Worm (Caenorhabditis elegans) whole organism, early embryonic: ENCODE measurements around the gene mec-4.

Experiments
- B0310.2 ChIP-seq: sonication (generic microtip); optimal IDR thresholded peaks from 2 replicates; lab custom pipeline; 2016; ENCODE audit warnings: mild to moderate bottlenecking, missing genetic modification characterization, missing compliant biosample characterization
- F13C5.2 ChIP-seq: sonication (generic microtip); optimal IDR thresholded peaks from 2 replicates; lab custom pipeline; 2017; ENCODE audit warnings: mild to moderate bottlenecking, missing genetic modification characterization, inconsistent platforms, missing compliant biosample characterization
- aly-1 ChIP-seq: sonication (generic microtip); optimal IDR thresholded peaks from 2 replicates; lab custom pipeline; 2016; ENCODE audit warnings: missing genetic modification characterization, missing compliant biosample characterization
- ama-1 ChIP-seq: fragments of 150-350 bp; optimal IDR thresholded peaks from 2 replicates; lab custom pipeline; 2014
- ceh-13 ChIP-seq: fragments of 200-800 bp; sonication (Bioruptor generic); optimal IDR thresholded peaks from 2 replicates; lab custom pipeline; 2018; ENCODE audit warnings: mild to moderate bottlenecking, missing genetic modification characterization, missing compliant biosample characterization
- ceh-36 ChIP-seq: sonication (generic microtip); optimal IDR thresholded peaks from 2 replicates; lab custom pipeline; 2016; ENCODE audit warnings: missing genetic modification characterization, inconsistent platforms, missing compliant biosample characterization
- ets-7 ChIP-seq: sonication (generic microtip); optimal IDR thresholded peaks from 2 replicates; lab custom pipeline; 2016; ENCODE audit warnings: missing genotype, missing genetic modification characterization, missing compliant biosample characterization
- flt-1 ChIP-seq: fragments of 200-800 bp; sonication (Bioruptor generic); IDR thresholded peaks from 2 replicates; pipeline ENCODE4 v1.3.6; 2022; ENCODE audit warnings: missing genetic modification characterization, missing compliant biosample characterization
- hmbx-1 ChIP-seq: sonication (generic microtip); optimal IDR thresholded peaks from 2 replicates; lab custom pipeline; 2016; ENCODE audit warnings: mild to moderate bottlenecking, missing genetic modification characterization, missing compliant biosample characterization
- hmg-4 ChIP-seq: fragments of 200-800 bp; sonication (Bioruptor generic); optimal IDR thresholded peaks from 2 replicates; lab custom pipeline; 2018; ENCODE audit warnings: mild to moderate bottlenecking, missing genetic modification characterization, missing compliant biosample characterization
- hnd-1 ChIP-seq: sonication (generic microtip); optimal IDR thresholded peaks from 2 replicates; lab custom pipeline; 2016; ENCODE audit warnings: missing genetic modification characterization, missing compliant biosample characterization
- pes-1 ChIP-seq: fragments of 200-800 bp; sonication (Bioruptor generic); IDR thresholded peaks from 2 replicates; pipeline ENCODE4 v1.3.6; 2022; ENCODE audit warnings: missing genetic modification reagents, missing genetic modification characterization, missing compliant biosample characterization
- scrt-1 ChIP-seq: fragments of 200-800 bp; sonication (Bioruptor generic); IDR thresholded peaks from 2 replicates; pipeline ENCODE4 v1.3.6; 2022; ENCODE audit warnings: missing genetic modification characterization, missing compliant biosample characterization
- sea-1 ChIP-seq: fragments of 200-800 bp; sonication (Bioruptor generic); conservative IDR thresholded peaks from 2 replicates; pipeline ENCODE4 v1.3.6; 2022; ENCODE audit warnings: missing genetic modification characterization, missing compliant biosample characterization
- tbx-11 ChIP-seq: fragments of 200-800 bp; sonication (Bioruptor generic); IDR thresholded peaks from 2 replicates; pipeline ENCODE4 v1.3.6; 2022; ENCODE audit warnings: missing genetic modification characterization, missing compliant biosample characterization
- tbx-37 ChIP-seq: fragments of 200-800 bp; sonication (Bioruptor generic); conservative IDR thresholded peaks from 2 replicates; pipeline ENCODE4 v1.3.6; 2022; ENCODE audit warnings: missing genetic modification reagents, missing genetic modification characterization, missing compliant biosample characterization
- tra-4 ChIP-seq: sonication (generic microtip); optimal IDR thresholded peaks from 2 replicates; lab custom pipeline; 2017; ENCODE audit warnings: missing genetic modification characterization, missing compliant biosample characterization

mec-4 gene

DNA sequence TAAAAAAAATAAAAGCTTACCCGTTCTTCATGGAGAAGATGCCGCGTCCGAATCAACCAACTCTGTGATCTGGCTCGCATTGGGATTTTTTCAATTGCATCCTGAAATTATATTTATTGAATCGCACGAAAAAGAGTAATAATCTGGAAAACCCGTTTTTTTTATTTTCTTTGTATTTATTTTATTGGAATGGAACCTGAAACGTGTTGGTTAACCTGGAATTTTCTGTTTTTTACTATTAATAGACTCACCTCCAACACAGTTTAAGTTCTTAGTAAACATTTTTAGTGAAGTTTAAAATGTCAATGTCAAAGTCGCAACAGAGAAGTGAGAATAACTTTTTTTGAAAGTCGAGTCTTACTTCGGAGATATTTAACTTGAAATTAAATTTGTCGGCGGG is 11.4 kb upstream of the mec-4 start:
- TF ChIP-seq ets-7 = no peak

DNA sequence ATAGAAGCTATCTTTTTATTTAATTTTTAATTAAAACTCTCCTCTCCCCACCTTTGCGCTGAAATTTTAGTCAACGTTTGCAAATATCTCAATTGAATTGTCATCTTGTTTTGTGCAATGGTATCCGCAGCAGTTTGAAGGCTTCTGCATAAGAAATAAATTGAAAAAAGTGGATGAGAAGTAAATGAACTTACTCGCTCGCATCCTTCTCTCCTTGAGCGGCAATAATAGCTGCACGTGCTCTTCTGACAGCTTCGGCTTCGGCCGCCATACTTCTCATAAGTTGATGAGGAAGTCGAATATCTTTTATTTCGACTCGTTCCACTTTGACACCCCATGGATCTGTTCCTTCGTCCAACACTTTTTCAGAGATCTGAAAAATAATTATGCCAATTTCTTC is 9.9 kb upstream of the mec-4 start:
- TF ChIP-seq scrt-1 (GFP tag; lab: Robert Waterston, UW) (no peak), hnd-1 (tag; lab: Kevin White, UChicago) (no peak), B0310.2 (tag; lab: Kevin White, UChicago) (no peak), sea-1 (no peak), tbx-37 (no peak), tbx-11 (GFP tag; lab: Robert Waterston, UW) (no peak), ceh-13 (GFP tag; lab: Kevin White, UChicago) (no peak), tra-4 (no peak), ama-1 (lab: Kevin White, UChicago) (no peak)

- TF ChIP-seq tbx-37 (no peak), ceh-13 (GFP tag; lab: Kevin White, UChicago) (no peak), aly-1 (tag; lab: Kevin White, UChicago) (no peak), scrt-1 (GFP tag; lab: Robert Waterston, UW) (no peak), tbx-11 (GFP tag; lab: Robert Waterston, UW) (no peak), sea-1 (no peak), hmg-4 (GFP tag; lab: Kevin White, UChicago) (peak; percentile 44)
Measured at ce11 chrX:16815508-16815907, 8.6 kb upstream of the mec-4 start.

DNA sequence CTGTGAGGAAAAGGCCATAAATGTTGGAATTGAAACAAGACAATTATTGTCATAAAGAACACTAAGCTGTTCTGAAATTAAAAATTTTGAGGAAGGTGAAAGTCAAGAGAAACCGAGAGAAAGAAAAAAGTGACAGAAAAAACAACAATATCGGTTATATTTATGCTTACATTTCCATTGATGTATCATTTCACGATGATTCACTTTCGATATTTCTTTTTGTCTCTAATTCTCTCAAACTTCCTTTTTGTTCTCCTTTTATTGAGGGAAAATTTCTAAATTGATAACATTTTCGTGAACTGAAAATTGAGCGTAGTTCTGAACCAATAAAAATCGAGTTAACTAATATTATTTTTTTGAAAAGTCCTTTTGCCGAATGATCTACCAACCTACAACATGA is 8.0 kb upstream of the mec-4 start:
- TF ChIP-seq scrt-1 (GFP tag; lab: Robert Waterston, UW) = no peak
- no peak for TF ChIP-seq hmg-4 (GFP tag; lab: Kevin White, UChicago)
- no peak for TF ChIP-seq ets-7
- no peak for TF ChIP-seq B0310.2 (tag; lab: Kevin White, UChicago)
- no peak for TF ChIP-seq aly-1 (tag; lab: Kevin White, UChicago)
- no peak for TF ChIP-seq tbx-11 (GFP tag; lab: Robert Waterston, UW)
- TF ChIP-seq F13C5.2 (tag; lab: Kevin White, UChicago) = no peak
- TF ChIP-seq sea-1 = no peak
- TF ChIP-seq pes-1 = no peak
- no peak for TF ChIP-seq ama-1 (lab: Kevin White, UChicago)
- no peak for TF ChIP-seq tbx-37

ce11 chrX:16813606-16814330 is 6.9 kb upstream of the mec-4 start, which contains the start of gene cas-1:
cas-1 (minus strand) TSS chrX:16813656.
- TF ChIP-seq B0310.2 (tag; lab: Kevin White, UChicago) (no peak), hmbx-1 (tag; lab: Kevin White, UChicago) (no peak), tbx-37 (0 out of 2 replicates have a peak, but pooled peaks have one; percentile 9), ets-7 (peak; percentile 88)

DNA sequence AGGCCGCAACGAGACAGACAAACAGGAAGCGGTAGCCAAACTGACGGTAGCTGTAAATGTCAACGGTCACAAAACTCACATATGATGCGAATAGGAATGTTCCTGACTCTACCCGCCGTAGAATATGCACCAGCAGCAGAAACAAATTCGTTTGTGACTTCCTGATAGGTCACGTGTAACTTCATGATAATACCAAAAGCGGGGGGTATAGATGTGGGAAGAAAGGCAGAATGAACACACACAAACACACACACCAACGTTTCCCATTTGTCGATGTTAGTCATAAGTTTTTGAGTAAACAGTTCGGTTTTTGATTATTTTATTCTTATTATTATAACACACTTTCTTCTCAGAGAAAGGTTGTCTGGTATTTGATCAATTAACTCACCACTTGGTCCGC is 6.2 kb upstream of the mec-4 start:
- TF ChIP-seq F13C5.2 (tag; lab: Kevin White, UChicago) (no peak), ceh-13 (GFP tag; lab: Kevin White, UChicago) (no peak), B0310.2 (tag; lab: Kevin White, UChicago) (no peak), flt-1 (no peak), ceh-36 (no peak), tra-4 (no peak), scrt-1 (GFP tag; lab: Robert Waterston, UW) (no peak)

DNA sequence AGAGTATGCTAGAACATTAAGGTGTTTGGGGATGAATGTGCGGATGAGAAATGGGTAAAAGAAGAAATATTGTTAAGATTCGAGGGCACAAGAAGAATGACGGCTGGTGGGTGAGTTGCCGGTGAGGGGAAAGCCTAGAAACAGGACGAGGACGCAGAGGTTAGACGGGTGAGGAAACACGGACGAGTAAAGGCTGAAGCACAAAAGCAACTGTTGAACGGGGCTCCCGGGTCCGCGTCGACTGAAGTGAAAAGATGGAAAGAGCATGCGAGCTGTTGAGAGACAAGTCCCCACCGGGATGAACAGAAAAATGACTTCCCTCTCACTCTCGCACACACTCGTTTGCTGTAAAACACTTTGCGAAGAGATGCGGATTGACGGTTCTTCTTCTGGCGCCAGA is 5.1 kb upstream of the mec-4 start:
- TF ChIP-seq B0310.2 (tag; lab: Kevin White, UChicago) (no peak), hmg-4 (GFP tag; lab: Kevin White, UChicago) (no peak), flt-1 (no peak), ama-1 (lab: Kevin White, UChicago) (no peak), pes-1 (no peak)

- TF ChIP-seq hmbx-1 (tag; lab: Kevin White, UChicago) (no peak), flt-1 (no peak), hnd-1 (tag; lab: Kevin White, UChicago) (no peak), scrt-1 (GFP tag; lab: Robert Waterston, UW) (no peak), ama-1 (lab: Kevin White, UChicago) (no peak), ceh-13 (GFP tag; lab: Kevin White, UChicago) (no peak), pes-1 (no peak), tra-4 (no peak), ets-7 (no peak), ceh-36 (no peak), tbx-37 (no peak), hmg-4 (GFP tag; lab: Kevin White, UChicago) (no peak), aly-1 (tag; lab: Kevin White, UChicago) (no peak), F13C5.2 (tag; lab: Kevin White, UChicago) (no peak), sea-1 (no peak), tbx-11 (GFP tag; lab: Robert Waterston, UW) (no peak), B0310.2 (tag; lab: Kevin White, UChicago) (no peak)
Measured at ce11 chrX:16809689-16810088, 2.8 kb upstream of the mec-4 start.

DNA sequence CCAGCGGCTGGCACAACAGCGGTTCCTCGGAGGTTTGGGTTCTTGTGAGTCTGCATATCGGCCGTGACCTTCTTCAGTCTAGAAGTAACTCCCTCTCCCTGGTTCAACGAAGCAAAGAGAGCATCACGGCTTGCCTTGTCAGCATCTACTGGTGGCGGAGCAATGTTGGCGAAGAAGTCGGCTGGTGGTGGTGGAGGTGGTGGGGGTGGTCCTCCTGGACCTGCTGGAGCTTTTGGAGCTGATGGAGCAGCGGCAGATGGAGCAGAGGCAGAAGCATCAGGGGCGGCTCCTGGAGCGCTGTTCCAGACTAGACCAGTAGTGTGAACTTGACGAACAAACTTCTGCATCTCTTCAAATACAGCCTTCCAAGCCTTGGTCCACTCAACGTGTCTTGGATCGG is 1.6 kb upstream of the mec-4 start:
- no peak for TF ChIP-seq F13C5.2 (tag; lab: Kevin White, UChicago)
- TF ChIP-seq ceh-13 (GFP tag; lab: Kevin White, UChicago) = no peak
- TF ChIP-seq B0310.2 (tag; lab: Kevin White, UChicago) = no peak
